Worm (Caenorhabditis elegans) whole organism, late embryonic: Measurements from ENCODE around the gene W08E12.4.

ENCODE experiments used
- C38D4.7 ChIP-seq: fragments of 200-800 bp; sonication (Bioruptor generic); optimal IDR thresholded peaks from 2 replicates; lab custom pipeline; 2018; ENCODE audit warnings: mild to moderate bottlenecking, missing genetic modification characterization, moderate library complexity, missing compliant biosample characterization
- F13H6.1 ChIP-seq: sonication (generic microtip); optimal IDR thresholded peaks from 2 replicates; lab custom pipeline; 2016; ENCODE audit warnings: missing genetic modification characterization, missing compliant biosample characterization
- K02D7.2 ChIP-seq: sonication (generic microtip); optimal IDR thresholded peaks from 2 replicates; lab custom pipeline; 2017; ENCODE audit warnings: mild to moderate bottlenecking, missing genetic modification characterization, missing compliant biosample characterization
- ama-1 ChIP-seq: fragments of 150-350 bp; optimal IDR thresholded peaks from 2 replicates; lab custom pipeline; 2014
- ceh-14 ChIP-seq: sonication (generic microtip); optimal IDR thresholded peaks from 2 replicates; lab custom pipeline; 2016; ENCODE audit warnings: missing genotype, missing genetic modification characterization, missing compliant biosample characterization
- ceh-19 ChIP-seq: fragments of 200-800 bp; sonication (Bioruptor generic); optimal IDR thresholded peaks from 2 replicates; lab custom pipeline; 2018; ENCODE audit warnings: mild to moderate bottlenecking, missing genetic modification characterization, missing compliant biosample characterization
- ceh-2 ChIP-seq: sonication (generic microtip); optimal IDR thresholded peaks from 2 replicates; lab custom pipeline; 2016; ENCODE audit warnings: missing genotype, missing genetic modification characterization, missing compliant biosample characterization
- ceh-22 ChIP-seq: sonication (generic microtip); optimal IDR thresholded peaks from 2 replicates; lab custom pipeline; 2017; ENCODE audit warnings: missing biosample characterization, missing genetic modification characterization
- ceh-24 ChIP-seq: sonication (generic microtip); optimal IDR thresholded peaks from 2 replicates; lab custom pipeline; 2016; ENCODE audit warnings: mild to moderate bottlenecking, missing genetic modification characterization, missing compliant biosample characterization
- ceh-31 ChIP-seq: sonication (generic microtip); optimal IDR thresholded peaks from 2 replicates; lab custom pipeline; 2016; ENCODE audit warnings: missing genetic modification characterization, missing compliant biosample characterization
- ceh-34 ChIP-seq: sonication (generic microtip); optimal IDR thresholded peaks from 2 replicates; lab custom pipeline; 2016; ENCODE audit warnings: mild to moderate bottlenecking, missing genetic modification characterization, missing compliant biosample characterization
- ceh-45 ChIP-seq: fragments of 200-800 bp; sonication (Bioruptor generic); IDR thresholded peaks from 2 replicates; pipeline ENCODE4 v1.3.6; 2022; ENCODE audit warnings: missing genetic modification reagents, missing genetic modification characterization, missing compliant biosample characterization
- ceh-9 ChIP-seq: sonication (generic microtip); optimal IDR thresholded peaks from 2 replicates; lab custom pipeline; 2016; ENCODE audit warnings: mild to moderate bottlenecking, missing genetic modification characterization, inconsistent platforms, missing compliant biosample characterization
- che-1 ChIP-seq: sonication (generic microtip); optimal IDR thresholded peaks from 2 replicates; lab custom pipeline; 2016; ENCODE audit warnings: mild to moderate bottlenecking, missing genetic modification characterization, missing compliant biosample characterization
- dmd-4 ChIP-seq: sonication (generic microtip); optimal IDR thresholded peaks from 2 replicates; lab custom pipeline; 2016; ENCODE audit warnings: borderline replicate concordance, missing genetic modification characterization, missing compliant biosample characterization
- dve-1 ChIP-seq: sonication (generic microtip); optimal IDR thresholded peaks from 2 replicates; lab custom pipeline; 2017; ENCODE audit warnings: antibody characterized with exemption, mild to moderate bottlenecking, missing genetic modification characterization, missing compliant biosample characterization
- elt-2 ChIP-seq: sonication (generic microtip); optimal IDR thresholded peaks from 2 replicates; lab custom pipeline; 2016; ENCODE audit warnings: missing genetic modification reagents, missing genetic modification characterization, missing compliant biosample characterization
- elt-4 ChIP-seq: sonication (generic microtip); optimal IDR thresholded peaks from 2 replicates; lab custom pipeline; 2016; ENCODE audit warnings: missing genetic modification characterization, missing compliant biosample characterization
- fkh-6 ChIP-seq: sonication (generic microtip); optimal IDR thresholded peaks from 2 replicates; lab custom pipeline; 2016; ENCODE audit warnings: missing genetic modification characterization, missing compliant biosample characterization
- hlh-15 ChIP-seq: sonication (generic microtip); optimal IDR thresholded peaks from 2 replicates; lab custom pipeline; 2016; ENCODE audit warnings: missing genetic modification characterization, missing compliant biosample characterization
- hlh-30 ChIP-seq: sonication (generic microtip); optimal IDR thresholded peaks from 2 replicates; lab custom pipeline; 2017; ENCODE audit warnings: antibody characterized with exemption, missing genetic modification characterization, missing compliant biosample characterization; ENCODE audit not compliant: insufficient read depth
- hlh-8 ChIP-seq: sonication (generic microtip); optimal IDR thresholded peaks from 2 replicates; lab custom pipeline; 2016; ENCODE audit warnings: missing genotype, missing genetic modification characterization, missing compliant biosample characterization
- lin-11 ChIP-seq: fragments of 200-800 bp; sonication (Bioruptor generic); optimal IDR thresholded peaks from 2 replicates; lab custom pipeline; 2018; ENCODE audit warnings: mild to moderate bottlenecking, missing genetic modification characterization, missing compliant biosample characterization
- nfya-1 ChIP-seq: sonication (generic microtip); optimal IDR thresholded peaks from 2 replicates; lab custom pipeline; 2017; ENCODE audit warnings: missing genetic modification characterization, mild to moderate bottlenecking, missing compliant biosample characterization, antibody characterized with exemption, moderate library complexity
- nhr-11 ChIP-seq: fragments of 150-350 bp; optimal IDR thresholded peaks from 2 replicates; lab custom pipeline; 2014; ENCODE audit warnings: missing biosample characterization, missing genetic modification characterization
- odd-2 ChIP-seq: sonication (generic microtip); optimal IDR thresholded peaks from 2 replicates; lab custom pipeline; 2017; ENCODE audit warnings: antibody characterized with exemption, mild to moderate bottlenecking, missing genetic modification characterization, missing compliant biosample characterization
- pag-3 ChIP-seq: sonication (generic microtip); optimal IDR thresholded peaks from 2 replicates; lab custom pipeline; 2016; ENCODE audit warnings: missing compliant biosample characterization, missing genetic modification characterization, borderline replicate concordance
- ref-2 ChIP-seq: sonication (generic microtip); optimal IDR thresholded peaks from 2 replicates; lab custom pipeline; 2016; ENCODE audit warnings: missing genetic modification characterization, missing compliant biosample characterization
- rnt-1 ChIP-seq: sonication (generic microtip); optimal IDR thresholded peaks from 2 replicates; lab custom pipeline; 2016; ENCODE audit warnings: missing genetic modification characterization, missing compliant biosample characterization
- sox-4 ChIP-seq: sonication (generic microtip); optimal IDR thresholded peaks from 2 replicates; lab custom pipeline; 2017; ENCODE audit warnings: mild to moderate bottlenecking, missing genetic modification characterization, inconsistent platforms, missing compliant biosample characterization
- ttx-3 ChIP-seq: sonication (generic microtip); optimal IDR thresholded peaks from 2 replicates; lab custom pipeline; 2016; ENCODE audit warnings: missing genetic modification reagents, missing genetic modification characterization, missing compliant biosample characterization
- unc-42 ChIP-seq: sonication (generic microtip); optimal IDR thresholded peaks from 2 replicates; lab custom pipeline; 2016; ENCODE audit warnings: missing genotype, missing genetic modification characterization, missing compliant biosample characterization
- unc-55 ChIP-seq: sonication (generic microtip); optimal IDR thresholded peaks from 2 replicates; lab custom pipeline; 2017; ENCODE audit warnings: missing biosample characterization, missing genetic modification reagents, missing genetic modification characterization
- unc-86 ChIP-seq: sonication (generic microtip); optimal IDR thresholded peaks from 2 replicates; lab custom pipeline; 2016; ENCODE audit warnings: missing genetic modification characterization, missing compliant biosample characterization
- ztf-16 ChIP-seq: sonication (generic microtip); optimal IDR thresholded peaks from 2 replicates; lab custom pipeline; 2017; ENCODE audit warnings: missing genetic modification characterization, missing compliant biosample characterization

W08E12.4 gene

ce11 chrIV:3278822-3279221 is 23.3 kb upstream of the W08E12.4 start:
- TF ChIP-seq elt-2 (tag; lab: Kevin White, UChicago) (no peak), ceh-22 (tag; lab: Kevin White, UChicago) (no peak), elt-4 (tag; lab: Kevin White, UChicago) (no peak), dmd-4 (tag; lab: Kevin White, UChicago) (no peak), ref-2 (tag; lab: Kevin White, UChicago) (peak; percentile 21), fkh-6 (tag; lab: Kevin White, UChicago) (no peak), ama-1 (no peak), ceh-14 (tag; lab: Kevin White, UChicago) (no peak), unc-55 (GFP tag; lab: Kevin White, UChicago) (peak; percentile 62)
- TF ChIP-seq, all 69 proteins: peak for 2

- no peak for TF ChIP-seq nhr-11 (tag; lab: Kevin White, UChicago)
- TF ChIP-seq rnt-1 (tag; lab: Kevin White, UChicago): no peak
- TF ChIP-seq ttx-3: no peak
- TF ChIP-seq ceh-31: no peak
- TF ChIP-seq unc-42 (tag; lab: Kevin White, UChicago): no peak
- TF ChIP-seq elt-2 (tag; lab: Kevin White, UChicago): no peak
- no peak for TF ChIP-seq ceh-9
- TF ChIP-seq ztf-16 (tag; lab: Kevin White, UChicago): no peak
- no peak for TF ChIP-seq dmd-4 (tag; lab: Kevin White, UChicago)
- no peak for TF ChIP-seq odd-2 (tag; lab: Kevin White, UChicago)
- TF ChIP-seq pag-3: no peak
- no peak for TF ChIP-seq ceh-14 (tag; lab: Kevin White, UChicago)
- TF ChIP-seq che-1 (tag; lab: Kevin White, UChicago): no peak
- TF ChIP-seq ceh-45: no peak
- no peak for TF ChIP-seq hlh-8 (tag; lab: Kevin White, UChicago)
- TF ChIP-seq, all 69 proteins: peak for 0
These were observed 12.9 kb upstream of the W08E12.4 start, which contains the start of gene gcy-23 for ce11 chrIV:3289237-3289636. TSS of gene gcy-23 (minus strand) at chrIV:3289337.

DNA sequence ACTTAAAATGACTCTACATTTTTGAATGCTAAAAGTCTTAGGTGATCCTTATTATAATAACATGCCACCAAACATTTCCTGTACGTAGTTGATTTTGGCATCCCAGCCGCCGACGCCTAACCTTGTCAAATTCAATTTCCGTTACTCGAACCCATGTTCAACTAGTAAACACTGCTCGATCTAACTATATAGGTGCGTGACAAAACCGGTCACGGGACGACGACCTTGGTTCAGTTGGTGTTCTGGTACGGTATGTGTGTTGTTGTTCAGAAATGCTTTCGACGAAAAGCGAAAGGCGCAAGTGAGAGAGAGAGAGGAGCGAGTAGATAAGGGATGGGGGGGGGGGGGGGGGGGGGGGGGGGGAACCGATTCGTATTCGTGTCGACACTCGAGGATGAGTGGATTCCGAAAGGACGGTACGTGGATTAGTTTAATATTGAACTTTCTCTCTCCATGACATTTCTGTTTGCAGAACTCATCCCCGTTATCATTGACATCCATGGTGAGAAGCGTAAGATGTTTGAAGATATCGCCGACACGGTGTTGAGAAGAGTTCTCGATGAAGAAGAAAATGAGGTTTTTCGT is 10.1 kb upstream of the W08E12.4 start, which contains the start of gene W08E12.8:
W08E12.8 (plus strand) TSS at position 395 of the 585 bp plus-strand sequence.
- no peak for TF ChIP-seq che-1 (tag; lab: Kevin White, UChicago)
- TF ChIP-seq hlh-15 (tag; lab: Kevin White, UChicago): no peak
- no peak for TF ChIP-seq ceh-19 (GFP tag; lab: Kevin White, UChicago)
- no peak for TF ChIP-seq ceh-45
- TF ChIP-seq, all 69 proteins: peak for 0

DNA sequence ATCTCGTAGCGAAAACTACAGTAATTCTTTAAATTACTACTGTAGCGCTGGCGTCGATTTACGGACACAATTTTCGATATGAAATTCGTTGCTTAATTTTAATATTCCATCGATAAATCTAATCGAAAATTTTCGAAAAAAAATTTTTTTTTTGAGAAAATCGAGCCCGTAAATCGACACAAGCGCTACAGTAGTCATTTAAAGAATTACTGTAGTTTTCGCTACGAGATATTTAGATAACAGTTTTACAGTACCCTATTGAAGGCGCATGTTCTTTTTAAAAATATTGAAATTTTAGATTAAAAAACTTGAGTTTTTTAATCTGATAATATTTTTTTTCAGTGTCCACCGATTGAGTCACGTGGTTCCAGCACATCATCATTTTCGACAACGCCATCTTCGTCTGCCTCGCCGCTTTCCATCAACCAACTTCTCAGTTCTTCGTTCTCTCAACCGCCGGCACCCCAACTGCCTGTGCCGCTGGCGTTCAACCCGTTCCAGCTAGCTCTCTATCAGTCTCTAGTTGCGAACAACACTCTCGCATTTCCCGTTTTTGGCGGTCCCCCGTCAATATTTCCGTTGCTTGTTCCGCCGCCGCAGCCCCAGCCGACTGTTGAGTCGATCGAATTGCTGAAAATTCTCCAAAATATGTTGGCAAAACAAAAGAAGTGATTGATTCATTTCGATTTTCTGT is 8.2 kb upstream of the W08E12.4 start:
- TF ChIP-seq ceh-31 (no peak), F13H6.1 (tag; lab: Kevin White, UChicago) (no peak), elt-2 (tag; lab: Kevin White, UChicago) (no peak), ceh-24 (tag; lab: Kevin White, UChicago) (no peak), K02D7.2 (no peak), hlh-15 (tag; lab: Kevin White, UChicago) (no peak), lin-11 (tag; lab: Kevin White, UChicago) (no peak), pag-3 (no peak), sox-4 (tag; lab: Kevin White, UChicago) (no peak), hlh-30 (tag; lab: Kevin White, UChicago) (no peak), ceh-34 (tag; lab: Kevin White, UChicago) (no peak), fkh-6 (tag; lab: Kevin White, UChicago) (no peak), ceh-14 (tag; lab: Kevin White, UChicago) (no peak), dve-1 (tag; lab: Kevin White, UChicago) (no peak), dmd-4 (tag; lab: Kevin White, UChicago) (no peak), ceh-9 (no peak), nfya-1 (tag; lab: Kevin White, UChicago) (no peak), C38D4.7 (no peak), unc-86 (tag; lab: Kevin White, UChicago) (no peak), ceh-2 (tag; lab: Kevin White, UChicago) (no peak)
